Fruit fly (Drosophila melanogaster) whole organism, embryonic: ENCODE data around the gene Pif1.

Source experiments
- Awh ChIP-seq: fragments of 200-800 bp; sonication (Bioruptor generic); IDR thresholded peaks from 2 replicates; pipeline ENCODE4, ENCODE4 v1.3.6; 2022; ENCODE audit warnings: missing biosample characterization, missing genetic modification characterization
- Bdp1 ChIP-seq: fragments of 200-800 bp; sonication (Bioruptor generic); optimal IDR thresholded peaks from 3 replicates; lab custom pipeline; 2016; ENCODE audit warnings: missing biosample characterization, missing genetic modification characterization
- CG10274 ChIP-seq: fragments of 200-800 bp; sonication (Bioruptor generic); optimal IDR thresholded peaks from 3 replicates; lab custom pipeline; 2017; ENCODE audit warnings: missing biosample characterization, mild to moderate bottlenecking, missing genetic modification characterization
- CG10366 ChIP-seq: fragments of 200-800 bp; sonication (Bioruptor generic); IDR thresholded peaks from 2 replicates; pipeline ENCODE4 v1.3.6; 2022; ENCODE audit warnings: missing biosample characterization, missing genetic modification characterization
- CG10979 ChIP-seq: fragments of 200-800 bp; sonication (Bioruptor generic); optimal IDR thresholded peaks from 2 replicates; lab custom pipeline; 2018; ENCODE audit warnings: missing biosample characterization, mild to moderate bottlenecking, missing genetic modification characterization, moderate library complexity
- CG11695 ChIP-seq: fragments of 200-800 bp; sonication (Bioruptor generic); IDR thresholded peaks from 3 replicates; pipeline ENCODE4 v1.3.6; 2022; ENCODE audit warnings: missing biosample characterization, missing genetic modification characterization
- CG12659 ChIP-seq: fragments of 200-800 bp; sonication (Bioruptor generic); optimal IDR thresholded peaks from 3 replicates; lab custom pipeline; 2017; ENCODE audit warnings: mild to moderate bottlenecking, missing biosample characterization, missing genetic modification reagents, missing genetic modification characterization
- CG13775 ChIP-seq: fragments of 200-800 bp; sonication (Bioruptor generic); optimal IDR thresholded peaks from 3 replicates; lab custom pipeline; 2017; ENCODE audit warnings: missing biosample characterization, mild to moderate bottlenecking, missing genetic modification characterization
- CG15073 ChIP-seq: fragments of 200-800 bp; sonication (Bioruptor generic); optimal IDR thresholded peaks from 2 replicates; lab custom pipeline; 2016; ENCODE audit warnings: missing biosample characterization, missing genetic modification characterization
- CG16813 ChIP-seq: fragments of 200-800 bp; sonication (Bioruptor generic); IDR thresholded peaks from 3 replicates; pipeline ENCODE4 v1.3.6; 2022; ENCODE audit warnings: missing biosample characterization, missing genetic modification characterization; ENCODE audit not compliant: partially characterized antibody
- CG17802 ChIP-seq: fragments of 200-800 bp; sonication (Bioruptor generic); optimal IDR thresholded peaks from 2 replicates; lab custom pipeline; 2018; ENCODE audit warnings: missing biosample characterization, mild to moderate bottlenecking, missing genetic modification characterization, moderate library complexity
- CG18011 ChIP-seq: fragments of 200-800 bp; sonication (Bioruptor generic); optimal IDR thresholded peaks from 2 replicates; lab custom pipeline; 2017; ENCODE audit warnings: missing biosample characterization, missing genetic modification characterization, mild to moderate bottlenecking, moderate library complexity, missing genotype
- CG31365 ChIP-seq: fragments of 200-800 bp; sonication (Bioruptor generic); optimal IDR thresholded peaks from 2 replicates; lab custom pipeline; 2018; ENCODE audit warnings: missing biosample characterization, mild to moderate bottlenecking, missing genetic modification characterization
- CG3163 ChIP-seq: fragments of 200-800 bp; sonication (Bioruptor generic); optimal IDR thresholded peaks from 3 replicates; lab custom pipeline; 2016; ENCODE audit warnings: missing biosample characterization, missing genetic modification characterization
- CG33213 ChIP-seq: fragments of 200-800 bp; sonication (Bioruptor generic); optimal IDR thresholded peaks from 3 replicates; lab custom pipeline; 2016; ENCODE audit warnings: missing biosample characterization, missing genetic modification characterization
- CG6654 ChIP-seq: fragments of 200-800 bp; sonication (Bioruptor generic); optimal IDR thresholded peaks from 2 replicates; lab custom pipeline; 2017; ENCODE audit warnings: missing biosample characterization, mild to moderate bottlenecking, missing genetic modification characterization
- CG6689 ChIP-seq: fragments of 200-800 bp; sonication (Bioruptor generic); IDR thresholded peaks from 2 replicates; pipeline ENCODE4 v1.3.6; 2022; ENCODE audit warnings: missing biosample characterization, missing genetic modification characterization
- CG6765 ChIP-seq: fragments of 200-800 bp; sonication (Bioruptor generic); optimal IDR thresholded peaks from 3 replicates; lab custom pipeline; 2017; ENCODE audit warnings: missing biosample characterization, mild to moderate bottlenecking, missing genetic modification characterization
- CG7271 ChIP-seq: fragments of 200-800 bp; sonication (Bioruptor generic); optimal IDR thresholded peaks from 2 replicates; lab custom pipeline; 2018; ENCODE audit warnings: missing biosample characterization, mild to moderate bottlenecking, missing genetic modification characterization, moderate library complexity
- CG7745 ChIP-seq: fragments of 200-800 bp; sonication (Bioruptor generic); optimal IDR thresholded peaks from 2 replicates; lab custom pipeline; 2018; ENCODE audit warnings: missing biosample characterization, mild to moderate bottlenecking, missing genetic modification characterization, moderate library complexity
- CG8924 ChIP-seq: fragments of 200-800 bp; optimal IDR thresholded peaks from 3 replicates; lab custom pipeline; 2019; ENCODE audit warnings: missing biosample characterization, mild to moderate bottlenecking, missing genetic modification characterization, moderate library complexity
- CG9215 ChIP-seq: fragments of 200-800 bp; sonication (Bioruptor generic); IDR thresholded peaks from 2 replicates; pipeline ENCODE4 v1.3.6; 2022; ENCODE audit warnings: missing biosample characterization, missing genetic modification characterization
- Dad ChIP-seq: fragments of 200-800 bp; sonication (Bioruptor generic); optimal IDR thresholded peaks from 3 replicates; lab custom pipeline; 2016; ENCODE audit warnings: missing biosample characterization, missing genetic modification characterization
- Elba2 ChIP-seq: fragments of 200-800 bp; sonication (Bioruptor generic); optimal IDR thresholded peaks from 3 replicates; lab custom pipeline; 2016; ENCODE audit warnings: missing biosample characterization, missing genetic modification characterization
- Fer3 ChIP-seq: fragments of 200-800 bp; sonication (Bioruptor generic); optimal IDR thresholded peaks from 2 replicates; lab custom pipeline; 2018; ENCODE audit warnings: missing biosample characterization, mild to moderate bottlenecking, missing genetic modification characterization, moderate library complexity
- Gsc ChIP-seq: fragments of 200-800 bp; sonication (Bioruptor generic); IDR thresholded peaks from 2 replicates; pipeline ENCODE4 v1.3.6; 2022; ENCODE audit warnings: missing biosample characterization, missing genetic modification characterization
- MBD-R2 ChIP-seq: fragments of 200-800 bp; sonication (Bioruptor generic); IDR thresholded peaks from 2 replicates; pipeline ENCODE4 v1.3.6; 2022; ENCODE audit warnings: missing biosample characterization, missing genetic modification characterization
- Max ChIP-seq: fragments of 200-800 bp; sonication (Bioruptor generic); optimal IDR thresholded peaks from 2 replicates; lab custom pipeline; 2016; ENCODE audit warnings: missing biosample characterization, mild to moderate bottlenecking, missing genetic modification characterization
- Nf-YC ChIP-seq: fragments of 200-800 bp; optimal IDR thresholded peaks from 3 replicates; lab custom pipeline; 2019; ENCODE audit warnings: missing biosample characterization, mild to moderate bottlenecking, missing genetic modification characterization, moderate library complexity
- Pdp1 ChIP-seq, 2 experiments: fragments of 200-800 bp; sonication (Bioruptor generic); optimal IDR thresholded peaks; 3 replicates each; lab custom pipeline; 2016; ENCODE audit warnings: missing biosample characterization in 2 of 2, missing genetic modification characterization in 2 of 2, mild to moderate bottlenecking in 1 of 2, moderate library complexity in 1 of 2
- Sin3A ChIP-seq: fragments of >200 bp; optimal IDR thresholded peaks from 2 replicates; lab custom pipeline; 2018
- Trl ChIP-seq, 3 experiments: fragments of >200 bp in 2 of 3; fragments of 200-800 bp in 1 of 3; sonication (Bioruptor generic) in 1 of 3; optimal IDR thresholded peaks; 2 replicates in 1 of 3; 3 replicates in 2 of 3; lab custom pipeline; 2016 to 2017; ENCODE audit warnings: missing biosample characterization in 1 of 3, missing genetic modification characterization in 1 of 3
- Usf ChIP-seq: fragments of 200-800 bp; sonication (Bioruptor generic); optimal IDR thresholded peaks from 2 replicates; lab custom pipeline; 2017; ENCODE audit warnings: missing genotype, missing biosample characterization, missing genetic modification characterization
- ac ChIP-seq: fragments of 200-800 bp; sonication (Bioruptor generic); optimal IDR thresholded peaks from 3 replicates; lab custom pipeline; 2017; ENCODE audit warnings: missing biosample characterization, mild to moderate bottlenecking, missing genetic modification characterization
- ash1 ChIP-seq: fragments of 200-800 bp; sonication (Bioruptor generic); optimal IDR thresholded peaks from 2 replicates; lab custom pipeline; 2018; ENCODE audit warnings: missing biosample characterization, mild to moderate bottlenecking, missing genetic modification characterization
- chm ChIP-seq: fragments of 200-800 bp; sonication (Bioruptor generic); IDR thresholded peaks from 2 replicates; pipeline ENCODE4 v1.3.6; 2022; ENCODE audit warnings: missing biosample characterization, missing genetic modification characterization
- hbn ChIP-seq: fragments of 200-800 bp; sonication (Bioruptor generic); IDR thresholded peaks from 2 replicates; pipeline ENCODE4 v1.3.6; 2022; ENCODE audit warnings: missing biosample characterization, missing genetic modification characterization; ENCODE audit not compliant: partially characterized antibody
- jing ChIP-seq: fragments of 200-800 bp; sonication (Bioruptor generic); optimal IDR thresholded peaks from 2 replicates; lab custom pipeline; 2018; ENCODE audit warnings: missing biosample characterization, mild to moderate bottlenecking, missing genetic modification characterization
- kni ChIP-seq: fragments of 200-800 bp; sonication (Bioruptor generic); optimal IDR thresholded peaks from 3 replicates; lab custom pipeline; 2017; ENCODE audit warnings: mild to moderate bottlenecking, missing biosample characterization, missing genetic modification reagents, missing genetic modification characterization
- luna ChIP-seq: fragments of 200-800 bp; sonication (Bioruptor generic); optimal IDR thresholded peaks from 2 replicates; lab custom pipeline; 2016; ENCODE audit warnings: missing biosample characterization, missing genetic modification characterization
- mirr ChIP-seq: fragments of 200-800 bp; sonication (Bioruptor generic); optimal IDR thresholded peaks from 3 replicates; lab custom pipeline; 2018; ENCODE audit warnings: missing biosample characterization, mild to moderate bottlenecking, missing genetic modification characterization
- onecut ChIP-seq: fragments of 200-800 bp; sonication (Bioruptor generic); IDR thresholded peaks from 2 replicates; pipeline ENCODE4 v1.3.6; 2022; ENCODE audit warnings: missing biosample characterization, missing genetic modification characterization
- ro ChIP-seq: fragments of 200-800 bp; sonication (Bioruptor generic); IDR thresholded peaks from 2 replicates; pipeline ENCODE4 v1.3.6; 2022; ENCODE audit warnings: missing biosample characterization, missing genetic modification characterization
- salm ChIP-seq: fragments of 200-800 bp; sonication (Bioruptor generic); optimal IDR thresholded peaks from 2 replicates; lab custom pipeline; 2018; ENCODE audit warnings: missing biosample characterization, mild to moderate bottlenecking, missing genetic modification characterization
- sc ChIP-seq, 3 experiments: fragments of >200 bp in 2 of 3; fragments of 200-800 bp in 1 of 3; sonication (Bioruptor generic) in 1 of 3; optimal IDR thresholded peaks; 2 replicates in 2 of 3; 3 replicates in 1 of 3; lab custom pipeline; 2017; ENCODE audit warnings: mild to moderate bottlenecking in 1 of 3, missing biosample characterization in 1 of 3, missing genetic modification characterization in 1 of 3, missing genetic modification reagents in 1 of 3
- slou ChIP-seq: fragments of 200-800 bp; sonication (Bioruptor generic); optimal IDR thresholded peaks from 3 replicates; lab custom pipeline; 2016; ENCODE audit warnings: missing biosample characterization, missing genetic modification characterization
- slp2 ChIP-seq: fragments of 200-800 bp; sonication (Bioruptor generic); optimal IDR thresholded peaks from 2 replicates; lab custom pipeline; 2016; ENCODE audit warnings: missing biosample characterization, missing genetic modification characterization
- tgo ChIP-seq: fragments of 200-800 bp; sonication (Bioruptor generic); IDR thresholded peaks from 3 replicates; pipeline ENCODE4 v1.3.6; 2022; ENCODE audit warnings: missing biosample characterization, missing genetic modification characterization
- vfl ChIP-seq: fragments of 200-800 bp; sonication (Bioruptor generic); optimal IDR thresholded peaks from 2 replicates; lab custom pipeline; 2016; ENCODE audit warnings: missing biosample characterization, missing genetic modification characterization
- wek ChIP-seq: fragments of 200-800 bp; sonication (Bioruptor generic); optimal IDR thresholded peaks from 3 replicates; lab custom pipeline; 2018; ENCODE audit warnings: missing biosample characterization, mild to moderate bottlenecking, missing genetic modification characterization, moderate library complexity
- zfh2 ChIP-seq: fragments of 200-800 bp; sonication (Bioruptor generic); optimal IDR thresholded peaks from 2 replicates; lab custom pipeline; 2016; ENCODE audit warnings: missing biosample characterization, missing genetic modification characterization

Gene Pif1

dm6 chr2L:3475948-3476347, 6.1 kb upstream of the Pif1 start (continued):
- TF ChIP-seq slp2 (GFP tag; lab: Kevin White, UChicago), result peak; percentile 2
- TF ChIP-seq tgo, result peak; percentile 73; the same call in 2 of the 3 replicates
- TF ChIP-seq CG10366 (GFP tag; lab: Robert Waterston, UW), result no peak
- TF ChIP-seq CG18011 (GFP tag; lab: Kevin White, UChicago), result peak; percentile 38
- TF ChIP-seq jing (GFP tag; lab: Kevin White, UChicago), result no peak
- peak; percentile 29 for TF ChIP-seq Max (GFP tag; lab: Kevin White, UChicago)
- TF ChIP-seq CG16813 (GFP tag; lab: Robert Waterston, UW), result no peak
- peak; percentile 26 for TF ChIP-seq CG13775 (GFP tag; lab: Kevin White, UChicago)
- TF ChIP-seq mirr (GFP tag; lab: Kevin White, UChicago), result no peak
- TF ChIP-seq Nf-YC (tag; lab: Kevin White, UChicago), result peak; percentile 33
- TF ChIP-seq hbn (GFP tag; lab: Robert Waterston, UW), result no peak
- TF ChIP-seq Fer3 (tag; lab: Kevin White, UChicago), result peak; percentile 52
- no peak for TF ChIP-seq luna (GFP tag; lab: Kevin White, UChicago)
- TF ChIP-seq Bdp1 (GFP tag; lab: Kevin White, UChicago), result no peak
- TF ChIP-seq Pdp1 (GFP tag; optimal IDR thresholded peaks at IDR 0.05; lab: Kevin White, UChicago), result peak; percentile 43 to 52
- no peak for TF ChIP-seq wek (GFP tag; lab: Kevin White, UChicago)
- TF ChIP-seq CG6689 (GFP tag; lab: Robert Waterston, UW), result peak; percentile 58
- TF ChIP-seq CG12659 (GFP tag; lab: Kevin White, UChicago), result peak; percentile 70
- TF ChIP-seq zfh2 (GFP tag; lab: Kevin White, UChicago), result peak; percentile 56
- peak; percentile 31 for TF ChIP-seq vfl (GFP tag; lab: Kevin White, UChicago)
- peak; percentile 65 for TF ChIP-seq CG6765
- TF ChIP-seq CG7745 (tag; lab: Kevin White, UChicago), result no peak
- peak; percentile 62 for TF ChIP-seq CG9215 (GFP tag; lab: Robert Waterston, UW)
- peak; percentile 20; the same call in 1 of the 2 replicates for TF ChIP-seq onecut (GFP tag; lab: Robert Waterston, UW)
- no peak for TF ChIP-seq Dad (GFP tag; lab: Kevin White, UChicago)
- no peak for TF ChIP-seq CG15073 (GFP tag; lab: Kevin White, UChicago)
- TF ChIP-seq CG10274, result peak; percentile 48
- TF ChIP-seq ash1 (GFP tag; lab: Kevin White, UChicago), result no peak
- TF ChIP-seq CG6654 (GFP tag; lab: Kevin White, UChicago), result no peak
- TF ChIP-seq Awh, result no peak
- no peak for TF ChIP-seq Gsc (GFP tag; lab: Robert Waterston, UW)
- TF ChIP-seq slou (GFP tag; lab: Kevin White, UChicago), result peak; percentile 50
- no peak for TF ChIP-seq CG3163 (GFP tag; lab: Kevin White, UChicago)
- TF ChIP-seq CG11695 (GFP tag; lab: Robert Waterston, UW), result peak; percentile 72; the same call in 2 of the 3 replicates
- TF ChIP-seq ac (GFP tag; lab: Kevin White, UChicago), result no peak
- TF ChIP-seq CG8924, result peak; percentile 53
- no peak for TF ChIP-seq MBD-R2 (GFP tag; lab: Robert Waterston, UW)
- no peak for TF ChIP-seq sc (optimal IDR thresholded peaks at IDR 0.05; lab: Kevin White, UChicago)
- peak; percentile 16 for TF ChIP-seq sc (GFP tag; optimal IDR thresholded peaks at IDR 0.05; lab: Kevin White, UChicago)
- no peak for TF ChIP-seq Usf (GFP tag; lab: Kevin White, UChicago)
- no peak for TF ChIP-seq Trl (optimal IDR thresholded peaks at IDR 0.05; lab: Kevin White, UChicago)
- peak; percentile 37 for TF ChIP-seq Trl (GFP tag; optimal IDR thresholded peaks at IDR 0.05; lab: Kevin White, UChicago)
- peak; percentile 58 for TF ChIP-seq CG10979 (tag; lab: Kevin White, UChicago)
- no peak for TF ChIP-seq Elba2 (GFP tag; lab: Kevin White, UChicago)
- no peak for TF ChIP-seq ro (GFP tag; lab: Robert Waterston, UW)
- TF ChIP-seq chm (GFP tag; lab: Robert Waterston, UW), result no peak
- TF ChIP-seq CG33213 (GFP tag; lab: Kevin White, UChicago), result no peak
- TF ChIP-seq CG17802, result no peak
- TF ChIP-seq salm, result peak; percentile 24
- TF ChIP-seq kni (GFP tag; lab: Kevin White, UChicago), result no peak
- no peak for TF ChIP-seq Sin3A (lab: Kevin White, UChicago)
- no peak for TF ChIP-seq CG31365 (tag; lab: Kevin White, UChicago)
- no peak for TF ChIP-seq CG7271
